Worm (Caenorhabditis elegans) whole organism, early embryonic: ENCODE measurements around the gene nhr-196.

ENCODE experiments used
- ceh-13 ChIP-seq: fragments of 200-800 bp; sonication (Bioruptor generic); optimal IDR thresholded peaks from 2 replicates; lab custom pipeline; 2018; ENCODE audit warnings: mild to moderate bottlenecking, missing genetic modification characterization, missing compliant biosample characterization
- ceh-36 ChIP-seq: sonication (generic microtip); optimal IDR thresholded peaks from 2 replicates; lab custom pipeline; 2016; ENCODE audit warnings: missing genetic modification characterization, inconsistent platforms, missing compliant biosample characterization
- ets-7 ChIP-seq: sonication (generic microtip); optimal IDR thresholded peaks from 2 replicates; lab custom pipeline; 2016; ENCODE audit warnings: missing genotype, missing genetic modification characterization, missing compliant biosample characterization
- hmbx-1 ChIP-seq: sonication (generic microtip); optimal IDR thresholded peaks from 2 replicates; lab custom pipeline; 2016; ENCODE audit warnings: mild to moderate bottlenecking, missing genetic modification characterization, missing compliant biosample characterization
- hnd-1 ChIP-seq: sonication (generic microtip); optimal IDR thresholded peaks from 2 replicates; lab custom pipeline; 2016; ENCODE audit warnings: missing genetic modification characterization, missing compliant biosample characterization
- pes-1 ChIP-seq: fragments of 200-800 bp; sonication (Bioruptor generic); IDR thresholded peaks from 2 replicates; pipeline ENCODE4 v1.3.6; 2022; ENCODE audit warnings: missing genetic modification reagents, missing genetic modification characterization, missing compliant biosample characterization
- tbx-11 ChIP-seq: fragments of 200-800 bp; sonication (Bioruptor generic); IDR thresholded peaks from 2 replicates; pipeline ENCODE4 v1.3.6; 2022; ENCODE audit warnings: missing genetic modification characterization, missing compliant biosample characterization
- tbx-37 ChIP-seq: fragments of 200-800 bp; sonication (Bioruptor generic); conservative IDR thresholded peaks from 2 replicates; pipeline ENCODE4 v1.3.6; 2022; ENCODE audit warnings: missing genetic modification reagents, missing genetic modification characterization, missing compliant biosample characterization

ce11 chrV:15733020-15733419 lies 47.5 kb downstream of the nhr-196 start:
- TF ChIP-seq ceh-36 (tag; lab: Kevin White, UChicago), result no peak
- no peak for TF ChIP-seq ets-7 (tag; lab: Kevin White, UChicago)
- TF ChIP-seq pes-1 (GFP tag; lab: Robert Waterston, UW), result no peak
- no peak for TF ChIP-seq tbx-37 (GFP tag; lab: Robert Waterston, UW)
- no peak for TF ChIP-seq hmbx-1 (tag; lab: Kevin White, UChicago)
- no peak for TF ChIP-seq hnd-1 (tag; lab: Kevin White, UChicago)
- TF ChIP-seq tbx-11 (GFP tag; lab: Robert Waterston, UW), result no peak
- TF ChIP-seq ceh-13 (GFP tag; lab: Kevin White, UChicago), result no peak
